Worm (Caenorhabditis elegans) whole organism, L1 larva: ENCODE results near the gene Y47D7A.17.

Source experiments
- blmp-1 ChIP-seq: fragments of 150-350 bp; optimal IDR thresholded peaks from 2 replicates; lab custom pipeline; 2014; ENCODE audit warnings: missing biosample characterization, missing genetic modification characterization
- ceh-82 ChIP-seq, 3 experiments: fragments of 150-350 bp in 1 of 3; sonication (generic microtip) in 2 of 3; optimal IDR thresholded peaks; 2 replicates each; lab custom pipeline; 2014 to 2017; ENCODE audit warnings: missing biosample characterization in 3 of 3, missing genetic modification characterization in 3 of 3
- nhr-11 ChIP-seq: fragments of 150-350 bp; optimal IDR thresholded peaks from 2 replicates; lab custom pipeline; 2014; ENCODE audit warnings: missing biosample characterization, missing genetic modification characterization
- skn-1 ChIP-seq: fragments of 150-350 bp; optimal IDR thresholded peaks from 2 replicates; lab custom pipeline; 2014; ENCODE audit warnings: missing biosample characterization, missing genetic modification characterization
- snpc-4 ChIP-seq: fragments of 150-350 bp; optimal IDR thresholded peaks from 2 replicates; lab custom pipeline; 2014; ENCODE audit warnings: missing biosample characterization, missing genetic modification characterization

DNA sequence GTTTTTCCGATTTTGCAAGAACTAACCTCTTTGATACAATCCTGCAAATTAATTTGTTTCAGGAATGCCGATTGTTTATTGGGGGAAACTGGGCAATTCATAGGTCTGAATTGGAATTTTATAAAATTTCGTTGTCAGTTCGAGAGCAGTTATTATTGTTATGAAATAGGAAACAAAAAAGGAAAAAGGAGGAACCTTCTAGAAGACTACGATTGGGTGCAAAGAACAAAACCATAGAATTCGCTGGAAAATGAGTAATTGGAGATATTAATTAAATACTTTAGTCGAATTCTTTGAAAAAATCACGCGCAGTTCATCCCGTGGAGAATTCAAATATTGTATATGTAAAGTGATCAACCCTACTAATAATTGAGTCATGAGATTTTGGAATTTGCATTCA is 24.2 kb downstream of the Y47D7A.17 start, which contains the start of gene F13A2.9:
- TF ChIP-seq skn-1 (tag; lab: Kevin White, UChicago): no peak
- TF ChIP-seq snpc-4: no peak
- no peak for TF ChIP-seq ceh-82 (tag; optimal IDR thresholded peaks at IDR 0.05; lab: Kevin White, UChicago)
- no peak for TF ChIP-seq nhr-11 (tag; lab: Kevin White, UChicago)
- no peak for TF ChIP-seq blmp-1 (tag; lab: Kevin White, UChicago)
